Worm (Caenorhabditis elegans) whole organism, midembryonic: ENCODE data around the gene ech-2.

Source experiments
- T22C8.4 ChIP-seq: fragments of 200-800 bp; sonication (Bioruptor generic); IDR thresholded peaks from 2 replicates; pipeline ENCODE4 v1.3.6; 2022; ENCODE audit warnings: missing genetic modification characterization, missing compliant biosample characterization
- cog-1 ChIP-seq: sonication (generic microtip); optimal IDR thresholded peaks from 2 replicates; lab custom pipeline; 2016; ENCODE audit warnings: missing genetic modification characterization, missing compliant biosample characterization
- flt-1 ChIP-seq: fragments of 200-800 bp; sonication (Bioruptor generic); IDR thresholded peaks from 2 replicates; pipeline ENCODE4 v1.3.6; 2022; ENCODE audit warnings: missing genetic modification characterization, missing compliant biosample characterization
- klf-2 ChIP-seq: fragments of 200-800 bp; sonication (Bioruptor generic); conservative IDR thresholded peaks from 2 replicates; pipeline ENCODE4 v1.3.6; 2022; ENCODE audit warnings: missing genetic modification reagents, missing genetic modification characterization, missing compliant biosample characterization
- med-1 ChIP-seq: sonication (generic microtip); optimal IDR thresholded peaks from 2 replicates; lab custom pipeline; 2017; ENCODE audit warnings: missing genetic modification characterization, mild to moderate bottlenecking, missing compliant biosample characterization, antibody characterized with exemption, missing genetic modification reagents; ENCODE audit not compliant: insufficient read depth
- ref-1 ChIP-seq: fragments of 200-800 bp; sonication (Bioruptor generic); conservative IDR thresholded peaks from 2 replicates; pipeline ENCODE4 v1.3.6; 2022; ENCODE audit warnings: missing genetic modification reagents, missing genetic modification characterization, missing compliant biosample characterization
- tab-1 ChIP-seq: fragments of 200-800 bp; sonication (Bioruptor generic); IDR thresholded peaks from 2 replicates; pipeline ENCODE4 v1.3.6; 2022; ENCODE audit warnings: missing genetic modification characterization, missing compliant biosample characterization
- ztf-23 ChIP-seq: fragments of 200-800 bp; sonication (Bioruptor generic); IDR thresholded peaks from 2 replicates; pipeline ENCODE4 v1.3.6; 2022; ENCODE audit warnings: missing genetic modification reagents, missing genetic modification characterization, missing compliant biosample characterization
- ztf-29 ChIP-seq: fragments of 200-800 bp; sonication (Bioruptor generic); IDR thresholded peaks from 2 replicates; pipeline ENCODE4 v1.3.6; 2022; ENCODE audit warnings: missing genetic modification reagents, missing genetic modification characterization, missing compliant biosample characterization

Gene ech-2

DNA sequence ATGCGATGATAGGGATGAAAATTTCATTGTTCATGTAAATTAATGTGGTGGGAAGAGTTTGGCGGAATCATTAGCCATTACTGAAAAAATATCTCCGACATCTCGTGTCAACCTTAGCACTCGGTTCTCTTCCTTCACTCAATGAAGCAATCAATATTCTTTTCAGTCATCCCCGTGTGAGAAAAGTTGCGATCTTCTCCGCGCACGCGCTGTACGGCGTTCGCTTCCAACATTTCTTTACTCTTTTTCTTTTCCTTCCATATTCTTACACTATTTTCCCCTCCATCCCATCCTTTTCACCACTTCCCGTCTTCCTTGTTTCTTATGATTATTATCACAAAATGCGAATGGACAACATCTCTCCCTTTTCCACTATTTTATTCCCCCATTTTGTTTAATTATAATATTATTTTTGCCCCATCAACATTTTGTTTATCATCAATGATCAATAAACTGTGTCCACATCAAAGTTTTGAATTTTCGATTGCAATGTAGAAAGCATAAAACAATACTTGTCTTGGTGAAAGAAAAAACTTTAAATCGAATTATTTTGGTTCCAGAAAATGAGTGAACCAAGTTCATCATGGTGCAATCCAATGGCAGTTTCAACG is 3.9 kb upstream of the ech-2 start, which contains the start of gene mob-1:
Gene mob-1, plus strand, starts transcription at position 561 of the 611 bp plus-strand sequence.
- TF ChIP-seq flt-1 (GFP tag; lab: Robert Waterston, UW): no peak
- no peak for TF ChIP-seq tab-1
- no peak for TF ChIP-seq med-1 (GFP tag; lab: Kevin White, UChicago)
- TF ChIP-seq klf-2 (GFP tag; lab: Robert Waterston, UW): no peak
- no peak for TF ChIP-seq T22C8.4 (GFP tag; lab: Robert Waterston, UW)
- TF ChIP-seq cog-1 (tag; lab: Kevin White, UChicago): no peak
- TF ChIP-seq ztf-29 (GFP tag; lab: Robert Waterston, UW): no peak
- no peak for TF ChIP-seq ztf-23 (GFP tag; lab: Robert Waterston, UW)
- TF ChIP-seq ref-1 (GFP tag; lab: Robert Waterston, UW): no peak

DNA sequence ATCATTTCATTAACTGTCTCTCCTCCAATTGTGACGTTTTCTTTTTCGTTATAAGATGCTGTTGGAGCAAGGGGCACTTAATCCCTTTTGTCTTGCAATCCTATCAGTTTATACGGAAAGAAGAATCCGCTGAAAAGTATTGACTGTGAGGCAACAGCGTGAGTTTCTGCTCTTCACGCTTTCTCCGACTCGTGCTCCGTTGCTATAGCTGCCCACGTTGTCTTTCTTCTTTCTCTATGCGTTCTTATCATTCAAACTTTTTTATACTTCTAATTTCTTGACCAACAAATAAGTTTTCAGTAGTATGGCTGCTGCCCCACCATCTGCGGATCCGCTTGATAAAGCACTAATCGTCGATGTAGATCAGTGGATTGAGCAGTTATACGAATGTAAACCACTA is 2.0 kb upstream of the ech-2 start, which contains the start of gene let-92:
Gene let-92, plus strand, starts transcription at position 301 of the 400 bp plus-strand sequence.
- no peak for TF ChIP-seq T22C8.4 (GFP tag; lab: Robert Waterston, UW)
- no peak for TF ChIP-seq tab-1
- no peak for TF ChIP-seq ztf-23 (GFP tag; lab: Robert Waterston, UW)
- TF ChIP-seq cog-1 (tag; lab: Kevin White, UChicago): no peak
- TF ChIP-seq ztf-29 (GFP tag; lab: Robert Waterston, UW): no peak
- TF ChIP-seq ref-1 (GFP tag; lab: Robert Waterston, UW): no peak
- TF ChIP-seq flt-1 (GFP tag; lab: Robert Waterston, UW): no peak
- no peak for TF ChIP-seq med-1 (GFP tag; lab: Kevin White, UChicago)
- no peak for TF ChIP-seq klf-2 (GFP tag; lab: Robert Waterston, UW)

DNA sequence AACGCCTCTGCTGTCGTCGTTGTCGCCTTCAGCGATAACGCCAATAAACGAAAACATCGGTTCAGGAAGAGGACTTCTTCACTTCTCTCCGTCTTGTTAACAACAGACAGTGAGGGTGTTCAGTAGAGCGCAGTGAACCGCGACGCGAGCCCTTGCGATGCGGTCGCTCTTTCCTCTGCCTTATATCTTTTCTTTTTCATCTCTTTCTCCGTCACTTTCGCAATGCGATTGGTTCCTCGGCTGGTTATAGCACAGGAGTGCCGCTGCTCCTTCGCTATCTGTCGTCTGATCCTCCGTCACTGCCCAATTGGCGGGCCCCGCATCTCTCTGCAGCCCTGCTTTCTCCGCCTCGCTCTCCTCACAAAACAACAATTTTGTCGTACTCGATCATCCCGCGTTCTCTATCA is 1.0 kb upstream of the ech-2 start:
- TF ChIP-seq ref-1 (GFP tag; lab: Robert Waterston, UW) (no peak), cog-1 (tag; lab: Kevin White, UChicago) (peak; percentile 53), klf-2 (GFP tag; lab: Robert Waterston, UW) (no peak), ztf-23 (GFP tag; lab: Robert Waterston, UW) (no peak)

DNA sequence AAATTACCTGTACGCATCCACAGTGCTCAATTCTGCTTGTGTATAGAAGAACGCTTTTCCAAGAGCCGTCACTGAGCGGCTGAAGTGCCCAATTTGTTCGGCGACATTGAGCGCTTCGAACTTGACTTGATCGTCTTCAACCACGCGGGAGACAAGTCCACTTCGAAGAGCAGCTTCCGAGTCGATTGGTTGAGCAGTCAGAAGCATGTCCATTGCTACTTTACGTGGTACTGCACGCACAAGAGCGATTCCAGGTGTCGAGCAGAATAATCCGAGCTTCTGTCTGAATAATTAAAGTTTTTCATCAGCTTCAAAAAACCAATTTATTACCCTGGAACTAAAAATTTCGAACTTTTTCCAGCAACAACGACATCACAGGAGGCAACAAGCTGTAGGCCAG is 727 bp downstream of the ech-2 start:
- no peak for TF ChIP-seq tab-1
- TF ChIP-seq ref-1 (GFP tag; lab: Robert Waterston, UW): no peak
- no peak for TF ChIP-seq flt-1 (GFP tag; lab: Robert Waterston, UW)
- TF ChIP-seq med-1 (GFP tag; lab: Kevin White, UChicago): no peak
- no peak for TF ChIP-seq cog-1 (tag; lab: Kevin White, UChicago)
- TF ChIP-seq T22C8.4 (GFP tag; lab: Robert Waterston, UW): no peak
- TF ChIP-seq klf-2 (GFP tag; lab: Robert Waterston, UW): no peak
- no peak for TF ChIP-seq ztf-23 (GFP tag; lab: Robert Waterston, UW)
- TF ChIP-seq ztf-29 (GFP tag; lab: Robert Waterston, UW): no peak

DNA sequence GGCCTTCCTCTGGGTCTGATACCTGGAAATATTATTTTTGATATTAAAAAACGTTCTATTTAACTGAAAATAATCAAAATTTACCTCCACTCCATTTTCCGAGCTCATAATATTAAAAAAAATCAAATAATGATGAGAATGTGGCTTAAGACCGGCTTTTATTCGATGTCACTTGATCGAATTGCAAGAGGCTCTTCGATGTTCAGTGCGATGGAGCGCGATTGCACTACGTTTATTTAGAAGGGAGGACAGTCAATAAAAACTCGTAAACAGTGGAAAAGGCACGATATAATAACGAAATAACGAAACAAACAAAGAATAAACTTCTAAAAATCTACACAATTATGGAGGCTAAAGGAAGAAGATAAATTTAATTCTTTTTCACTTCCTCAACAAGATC is 1.4 kb downstream of the ech-2 start, which contains the start of gene tag-30:
Gene tag-30, minus strand, starts transcription at position 383 of the 400 bp plus-strand sequence.
- TF ChIP-seq klf-2 (GFP tag; lab: Robert Waterston, UW): no peak

DNA sequence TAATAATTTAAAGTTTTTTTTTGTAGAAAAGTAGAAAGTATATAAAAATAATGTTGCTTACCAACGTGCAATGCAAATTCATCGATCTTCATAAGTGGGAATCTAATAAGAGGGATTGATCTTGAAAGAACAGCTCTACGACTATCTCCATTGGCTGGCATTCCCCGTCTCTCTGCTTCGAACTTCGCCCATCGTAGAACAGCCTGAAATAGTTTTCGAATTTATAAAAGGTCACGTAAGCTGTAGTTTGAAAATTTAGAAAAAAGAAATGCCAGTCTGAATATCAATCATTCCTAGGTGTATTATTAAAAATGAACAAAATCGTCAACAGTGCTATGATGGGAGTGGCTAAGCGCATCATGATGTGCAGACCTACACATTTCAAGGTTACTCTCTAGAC is 4.3 kb downstream of the ech-2 start, which contains the start of gene F38H4.5:
Gene F38H4.5, plus strand, starts transcription at position 301 of the 400 bp plus-strand sequence.
- no peak for TF ChIP-seq cog-1 (tag; lab: Kevin White, UChicago)
- no peak for TF ChIP-seq ztf-23 (GFP tag; lab: Robert Waterston, UW)
- TF ChIP-seq klf-2 (GFP tag; lab: Robert Waterston, UW): no peak
- no peak for TF ChIP-seq ref-1 (GFP tag; lab: Robert Waterston, UW)
- no peak for TF ChIP-seq tab-1
- no peak for TF ChIP-seq T22C8.4 (GFP tag; lab: Robert Waterston, UW)
- TF ChIP-seq med-1 (GFP tag; lab: Kevin White, UChicago): no peak
- no peak for TF ChIP-seq ztf-29 (GFP tag; lab: Robert Waterston, UW)
- TF ChIP-seq flt-1 (GFP tag; lab: Robert Waterston, UW): no peak

DNA sequence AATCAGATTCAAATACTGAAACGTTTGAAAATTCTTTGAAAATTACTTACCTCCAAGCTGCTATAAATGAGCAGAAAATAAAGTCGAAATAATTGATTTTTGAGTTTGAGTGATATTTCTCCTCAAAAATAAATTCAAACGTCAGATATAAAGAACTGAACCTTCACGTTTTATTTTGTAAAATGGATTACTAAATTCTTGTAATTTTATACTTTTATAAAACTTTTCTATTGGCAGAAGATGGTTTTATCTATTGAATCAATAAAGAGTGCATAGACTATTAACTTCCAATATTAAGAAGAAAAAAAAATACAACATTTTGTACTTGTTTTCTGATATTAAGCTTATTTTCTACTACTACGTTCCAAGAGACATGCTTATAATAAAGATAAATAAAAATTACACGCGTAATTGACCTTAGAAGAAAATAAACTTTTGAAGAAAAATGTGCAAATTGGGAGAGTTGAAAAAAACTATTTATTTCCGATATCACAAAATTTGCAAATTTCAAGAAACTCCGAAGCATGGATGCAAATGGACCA is 8.3 kb downstream of the ech-2 start, which contains the start of the genes F38H4.6 and F38H4.4:
Gene F38H4.6, minus strand, starts transcription at position 101 of the 542 bp plus-strand sequence.
Gene F38H4.4, plus strand, starts transcription at position 492 of the 542 bp plus-strand sequence.
- TF ChIP-seq ztf-23 (GFP tag; lab: Robert Waterston, UW) (no peak), T22C8.4 (GFP tag; lab: Robert Waterston, UW) (no peak), tab-1 (no peak), flt-1 (GFP tag; lab: Robert Waterston, UW) (no peak), ztf-29 (GFP tag; lab: Robert Waterston, UW) (no peak), ref-1 (GFP tag; lab: Robert Waterston, UW) (no peak), klf-2 (GFP tag; lab: Robert Waterston, UW) (no peak), med-1 (GFP tag; lab: Kevin White, UChicago) (no peak), cog-1 (tag; lab: Kevin White, UChicago) (no peak)

DNA sequence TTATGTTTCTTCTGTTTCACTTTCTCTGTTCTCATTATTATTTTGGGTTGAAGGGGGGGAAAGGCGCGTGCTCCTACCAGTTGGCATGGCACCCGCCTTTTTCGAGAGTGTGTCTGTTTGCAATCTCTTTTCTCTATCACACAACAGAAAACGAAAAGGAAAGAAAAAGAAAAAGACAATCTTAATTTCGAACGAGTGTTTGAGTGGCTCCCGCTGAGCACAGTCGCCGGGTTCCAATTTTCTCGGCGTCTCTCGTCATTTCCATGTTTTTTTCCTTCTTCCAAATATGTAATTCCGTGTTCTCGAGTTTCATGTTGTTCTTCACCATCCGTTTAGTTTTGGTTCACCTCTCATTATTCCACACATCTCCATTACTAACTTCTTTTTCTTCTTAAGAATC is 14.0 kb downstream of the ech-2 start, which contains the start of gene F38H4.3:
Gene F38H4.3, plus strand, starts transcription at position 301 of the 400 bp plus-strand sequence.
- no peak for TF ChIP-seq ztf-23 (GFP tag; lab: Robert Waterston, UW)
- TF ChIP-seq flt-1 (GFP tag; lab: Robert Waterston, UW): no peak
- TF ChIP-seq klf-2 (GFP tag; lab: Robert Waterston, UW): no peak
- TF ChIP-seq med-1 (GFP tag; lab: Kevin White, UChicago): no peak
- TF ChIP-seq T22C8.4 (GFP tag; lab: Robert Waterston, UW): no peak
- TF ChIP-seq cog-1 (tag; lab: Kevin White, UChicago): no peak
- no peak for TF ChIP-seq tab-1
- TF ChIP-seq ref-1 (GFP tag; lab: Robert Waterston, UW): no peak
- TF ChIP-seq ztf-29 (GFP tag; lab: Robert Waterston, UW): no peak

DNA sequence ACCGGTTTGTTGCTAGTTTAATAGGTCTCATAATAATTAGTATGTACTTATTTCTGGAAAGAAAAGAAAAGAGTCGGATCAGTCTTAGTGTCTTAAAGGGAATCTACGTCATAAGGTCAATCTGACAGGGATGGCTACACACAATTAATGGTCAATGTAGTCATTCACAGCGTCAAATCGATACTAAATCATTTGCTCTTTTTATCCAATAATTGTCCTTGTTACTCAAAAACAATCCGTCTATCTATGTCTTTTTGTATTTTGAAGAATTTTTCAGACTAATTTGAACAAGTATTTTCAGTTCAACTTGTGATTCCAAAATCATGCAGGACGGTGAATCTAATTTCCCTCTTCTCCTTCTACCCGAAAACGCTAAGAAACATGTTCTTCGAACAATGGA is 17.5 kb downstream of the ech-2 start, which contains the start of gene fbxb-3:
Gene fbxb-3, plus strand, starts transcription at position 301 of the 400 bp plus-strand sequence.
- TF ChIP-seq flt-1 (GFP tag; lab: Robert Waterston, UW) (no peak), ztf-23 (GFP tag; lab: Robert Waterston, UW) (no peak), med-1 (GFP tag; lab: Kevin White, UChicago) (no peak), klf-2 (GFP tag; lab: Robert Waterston, UW) (no peak)
